Worm (Caenorhabditis elegans): ENCODE measurements around the gene ZC487.2.

DNA sequence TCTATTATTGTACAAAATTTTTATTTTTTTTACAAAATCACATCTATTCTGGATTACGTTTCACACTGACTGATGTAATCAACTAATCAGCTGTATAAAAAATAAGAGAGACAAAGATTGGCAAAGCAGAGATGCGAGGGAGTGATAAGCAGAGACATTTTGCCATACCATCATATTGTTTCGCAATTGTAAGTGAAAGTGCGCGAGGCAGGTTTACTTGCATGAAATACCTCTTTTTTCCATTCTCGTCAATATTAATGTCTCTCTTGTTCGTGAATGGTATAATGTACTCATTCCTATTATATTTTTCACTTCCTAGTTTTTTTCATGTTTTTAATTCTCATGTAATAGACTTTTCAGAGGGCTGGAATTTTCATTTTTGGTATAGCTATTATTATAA, 14.6 kb upstream of the ZC487.2 start:
- TF ChIP-seq blmp-1 (tag; optimal IDR thresholded peaks at IDR 0.05) = peak; percentile 15
- TF ChIP-seq nhr-28 (tag; optimal IDR thresholded peaks at IDR 0.05) = no peak
- no peak for TF ChIP-seq ztf-11 (tag; optimal IDR thresholded peaks at IDR 0.05)
- TF ChIP-seq unc-62 (GFP tag; optimal IDR thresholded peaks at IDR 0.05) = no peak
- no peak for TF ChIP-seq ces-1 (GFP tag; optimal IDR thresholded peaks at IDR 0.05)
- TF ChIP-seq ceh-39 (tag; optimal IDR thresholded peaks at IDR 0.05) = no peak
